Worm (Caenorhabditis elegans): ENCODE results near the gene col-108.
A peak's percentile ranks its signal among the peaks of the same experiment; 100 is the strongest.

col-108 gene

ce11 chrIV:1791775-1792174 lies 23.4 kb downstream of the col-108 start:
- TF ChIP-seq lin-11 (tag; optimal IDR thresholded peaks at IDR 0.05) (no peak), sma-3 (GFP tag; optimal IDR thresholded peaks at IDR 0.05) (no peak), nhr-11 (tag; optimal IDR thresholded peaks at IDR 0.05) (no peak), C34F6.9 (tag; optimal IDR thresholded peaks at IDR 0.05) (no peak), egl-27 (tag; optimal IDR thresholded peaks at IDR 0.05) (no peak), mdl-1 (tag; optimal IDR thresholded peaks at IDR 0.05) (no peak), mbf-1 (tag; optimal IDR thresholded peaks at IDR 0.05) (no peak), nhr-129 (tag; optimal IDR thresholded peaks at IDR 0.05) (no peak), nhr-21 (tag; optimal IDR thresholded peaks at IDR 0.05) (no peak)

ce11 chrIV:1803882-1804281 lies 35.5 kb downstream of the col-108 start, which contains the start of gene Y38C1BA.1:
Gene Y38C1BA.1, minus strand, starts transcription at chrIV:1803982.
- TF ChIP-seq nhr-23 (tag; optimal IDR thresholded peaks at IDR 0.05) (no peak), C34F6.9 (tag; optimal IDR thresholded peaks at IDR 0.05) (no peak), lsy-2 (tag; optimal IDR thresholded peaks at IDR 0.05) (no peak), nhr-129 (tag; optimal IDR thresholded peaks at IDR 0.05) (no peak), sma-9 (GFP tag; optimal IDR thresholded peaks at IDR 0.05) (no peak), sma-9 (tag; optimal IDR thresholded peaks at IDR 0.05) (no peak), unc-39 (tag; optimal IDR thresholded peaks at IDR 0.05) (no peak), nhr-6 (tag; optimal IDR thresholded peaks at IDR 0.05) (no peak), F13H6.1 (tag; optimal IDR thresholded peaks at IDR 0.05) (no peak), snpc-4 (tag; optimal IDR thresholded peaks at IDR 0.05) (no peak), sma-3 (GFP tag; optimal IDR thresholded peaks at IDR 0.05) (no peak), ztf-11 (tag; optimal IDR thresholded peaks at IDR 0.05) (no peak)

ce11 chrIV:1804613-1805012 lies 36.2 kb downstream of the col-108 start:
- TF ChIP-seq crh-2 (tag; optimal IDR thresholded peaks at IDR 0.05) (peak; percentile 15), ztf-1 (GFP tag; conservative IDR thresholded peaks at IDR 0.05) (no peak), sma-3 (GFP tag; optimal IDR thresholded peaks at IDR 0.05) (no peak), lin-13 (GFP tag; optimal IDR thresholded peaks at IDR 0.05) (peak; percentile 49), ZK546.5 (tag; optimal IDR thresholded peaks at IDR 0.05) (no peak), nhr-25 (tag; optimal IDR thresholded peaks at IDR 0.05) (no peak), lsy-2 (tag; optimal IDR thresholded peaks at IDR 0.05) (peak in 1 of 2 experiments; percentile 62), C34F6.9 (tag; optimal IDR thresholded peaks at IDR 0.05) (peak; percentile 27), mdl-1 (tag; optimal IDR thresholded peaks at IDR 0.05) (no peak), unc-55 (GFP tag; optimal IDR thresholded peaks at IDR 0.05) (peak; percentile 50), egl-27 (tag; optimal IDR thresholded peaks at IDR 0.05) (no peak)

ce11 chrIV:1813869-1814268 lies 45.5 kb downstream of the col-108 start:
- TF ChIP-seq Y55F3AM.14 (GFP tag; optimal IDR thresholded peaks at IDR 0.05) (no peak), F13H6.1 (tag; optimal IDR thresholded peaks at IDR 0.05) (no peak), sem-4 (tag; optimal IDR thresholded peaks at IDR 0.05) (no peak), zag-1 (tag; optimal IDR thresholded peaks at IDR 0.05) (no peak), elt-3 (tag; optimal IDR thresholded peaks at IDR 0.05) (no peak), nhr-23 (tag; optimal IDR thresholded peaks at IDR 0.05) (no peak)

- TF ChIP-seq unc-55 (GFP tag; optimal IDR thresholded peaks at IDR 0.05) (peak; percentile 36), lsy-2 (tag; optimal IDR thresholded peaks at IDR 0.05) (peak in 1 of 2 experiments; percentile 20), fos-1 (tag; optimal IDR thresholded peaks at IDR 0.05) (no peak), C34F6.9 (tag; optimal IDR thresholded peaks at IDR 0.05) (peak; percentile 13)
These were observed 46.6 kb downstream of the col-108 start, which contains the start of gene snn-1 for ce11 chrIV:1814764-1815518. Gene snn-1, minus strand, starts transcription at chrIV:1815118.

ce11 chrIV:1816238-1816637 lies 47.9 kb downstream of the col-108 start:
- TF ChIP-seq sma-9 (GFP tag; optimal IDR thresholded peaks at IDR 0.05) (no peak), sma-9 (tag; optimal IDR thresholded peaks at IDR 0.05) (no peak), unc-55 (GFP tag; optimal IDR thresholded peaks at IDR 0.05) (peak; percentile 81)

Measured in whole organism, L2 larva.